Fruit fly (Drosophila melanogaster): Measurements from ENCODE around the gene p.

The p gene

DNA sequence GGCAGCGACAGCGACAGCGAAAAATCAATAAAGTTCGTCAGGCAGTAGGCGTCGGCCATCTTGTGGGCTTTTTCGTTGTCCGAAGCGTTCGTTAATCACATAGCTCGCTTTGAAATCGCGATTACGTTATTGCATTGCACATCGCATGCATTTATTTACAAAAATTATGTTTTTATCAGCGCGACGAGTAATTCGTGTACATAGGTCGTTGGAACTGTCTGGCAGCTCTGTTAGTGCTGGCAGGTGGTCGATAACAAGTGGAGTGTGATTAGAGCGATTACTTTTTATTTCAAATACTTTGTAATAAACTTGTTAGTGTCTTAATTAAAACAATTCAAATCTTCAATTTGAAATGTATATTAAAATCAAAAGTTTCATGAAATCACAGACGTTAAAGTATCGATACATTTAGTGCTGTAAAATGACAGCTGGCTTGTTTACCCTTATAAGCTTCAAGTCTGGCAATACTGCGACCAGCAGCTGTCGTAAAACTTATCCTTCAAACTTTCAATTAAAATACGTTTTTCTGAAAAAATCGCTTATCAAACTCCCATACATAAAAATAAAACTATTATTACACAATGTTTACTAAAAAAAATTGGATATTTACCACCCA, 6.7 kb downstream of the p start, which contains the start of gene CG8032 (continued):
- TF ChIP-seq Dfd (GFP tag; optimal IDR thresholded peaks at IDR 0.05): no peak
- peak; percentile 4 for TF ChIP-seq BtbVII (GFP tag; optimal IDR thresholded peaks at IDR 0.05)
- no peak for TF ChIP-seq sd (tag; optimal IDR thresholded peaks at IDR 0.05)
- TF ChIP-seq Nf-YC (tag; optimal IDR thresholded peaks at IDR 0.05): peak; percentile 50
- no peak for TF ChIP-seq cwo (GFP tag; optimal IDR thresholded peaks at IDR 0.05)
- 0 out of 3 replicates have a peak, but pooled peaks have one; percentile 47 for TF ChIP-seq mld (GFP tag; IDR thresholded peaks at IDR 0.05; ENCODE audit: partially characterized antibody)
- peak; percentile 94 for TF ChIP-seq Sry-δ (GFP tag; optimal IDR thresholded peaks at IDR 0.05)
- peak; percentile 6 for TF ChIP-seq gfzf (GFP tag; optimal IDR thresholded peaks at IDR 0.05)
- TF ChIP-seq unc-4 (GFP tag; IDR thresholded peaks at IDR 0.05; ENCODE audit: partially characterized antibody): peak; percentile 71
- TF ChIP-seq oc (tag; optimal IDR thresholded peaks at IDR 0.05): no peak
- no peak for TF ChIP-seq CG11398 (GFP tag; optimal IDR thresholded peaks at IDR 0.05)
- no peak for TF ChIP-seq CG6813 (GFP tag; optimal IDR thresholded peaks at IDR 0.05)
- peak; percentile 18; the same call in 1 of the 2 replicates for TF ChIP-seq sob (GFP tag; IDR thresholded peaks at IDR 0.05)
- TF ChIP-seq Bteb2 (GFP tag; optimal IDR thresholded peaks at IDR 0.05): peak; percentile 31
- TF ChIP-seq CG2120 (GFP tag; optimal IDR thresholded peaks at IDR 0.05): peak; percentile 65
- peak; percentile 35 for TF ChIP-seq CG7786 (GFP tag; optimal IDR thresholded peaks at IDR 0.05)
- TF ChIP-seq cad (GFP tag; optimal IDR thresholded peaks at IDR 0.05): no peak
- TF ChIP-seq peb (GFP tag; IDR thresholded peaks at IDR 0.05): 0 out of 2 replicates have a peak, but pooled peaks have one; percentile 17
- no peak for TF ChIP-seq CG17612 (GFP tag; IDR thresholded peaks at IDR 0.05)
- TF ChIP-seq Rfx (GFP tag; IDR thresholded peaks at IDR 0.05): peak; percentile 50
- TF ChIP-seq gem (tag; optimal IDR thresholded peaks at IDR 0.05): peak; percentile 51
- TF ChIP-seq CG15479 (GFP tag; optimal IDR thresholded peaks at IDR 0.05): no peak
- peak; percentile 64 for TF ChIP-seq CG2712 (tag; optimal IDR thresholded peaks at IDR 0.05)
- TF ChIP-seq CG1832 (GFP tag; optimal IDR thresholded peaks at IDR 0.05): no peak
- peak; percentile 11 for TF ChIP-seq CG17385 (GFP tag; optimal IDR thresholded peaks at IDR 0.05)
- no peak for TF ChIP-seq CG16815 (GFP tag; optimal IDR thresholded peaks at IDR 0.05)
- peak; percentile 32 for TF ChIP-seq p53 (GFP tag; optimal IDR thresholded peaks at IDR 0.05)
- no peak for TF ChIP-seq CG12236 (GFP tag; optimal IDR thresholded peaks at IDR 0.05)
- no peak for TF ChIP-seq CG30431 (GFP tag; optimal IDR thresholded peaks at IDR 0.05)
- no peak for TF ChIP-seq wek (GFP tag; optimal IDR thresholded peaks at IDR 0.05)
- peak; percentile 52 to 62 for TF ChIP-seq dpn (GFP tag; optimal IDR thresholded peaks at IDR 0.05)
- TF ChIP-seq CG12744 (GFP tag; optimal IDR thresholded peaks at IDR 0.05): no peak
- TF ChIP-seq CG1603 (tag; optimal IDR thresholded peaks at IDR 0.05): peak; percentile 62
- TF ChIP-seq dm (GFP tag; optimal IDR thresholded peaks at IDR 0.05): peak; percentile 60
- TF ChIP-seq bigmax (GFP tag; optimal IDR thresholded peaks at IDR 0.05): no peak
- TF ChIP-seq ssp (GFP tag; IDR thresholded peaks at IDR 0.05): no peak
- no peak for TF ChIP-seq CTCF (GFP tag; optimal IDR thresholded peaks at IDR 0.05)
- TF ChIP-seq CG7745 (tag; optimal IDR thresholded peaks at IDR 0.05): no peak
- TF ChIP-seq Dp (GFP tag; optimal IDR thresholded peaks at IDR 0.05): peak; percentile 37
- no peak for TF ChIP-seq ATbp (GFP tag; optimal IDR thresholded peaks at IDR 0.05)
- TF ChIP-seq lov (optimal IDR thresholded peaks at IDR 0.05): no peak
- TF ChIP-seq lov (GFP tag; IDR thresholded peaks at IDR 0.05): no peak
- no peak for TF ChIP-seq usp (GFP tag; optimal IDR thresholded peaks at IDR 0.05)
- TF ChIP-seq ewg (GFP tag; optimal IDR thresholded peaks at IDR 0.05): no peak
- peak; percentile 9 for TF ChIP-seq nom (GFP tag; optimal IDR thresholded peaks at IDR 0.05)
- TF ChIP-seq CG12071 (GFP tag; optimal IDR thresholded peaks at IDR 0.05): no peak
- peak; percentile 11 for TF ChIP-seq CG5245 (GFP tag; optimal IDR thresholded peaks at IDR 0.05)
- peak; percentile 34 for TF ChIP-seq unpg (GFP tag; optimal IDR thresholded peaks at IDR 0.05)
- no peak for TF ChIP-seq fd96Cb (tag; optimal IDR thresholded peaks at IDR 0.05)
- no peak for TF ChIP-seq esg (GFP tag; conservative IDR thresholded peaks at IDR 0.05)
- TF ChIP-seq Deaf1 (tag; optimal IDR thresholded peaks at IDR 0.05): peak; percentile 33

Data from whole organism, embryonic.